Fruit fly (Drosophila melanogaster): ENCODE data around the gene to.

The to gene

dm6 chr3R:25241507-25242070 is 1.6 kb downstream of the to start, which contains the start of gene CG11854:
TSS of gene CG11854 (plus strand) at chr3R:25242020.
- TF ChIP-seq EcR (GFP tag; optimal IDR thresholded peaks at IDR 0.05) (peak; percentile 67), CG8159 (tag; optimal IDR thresholded peaks at IDR 0.05) (no peak)

dm6 chr3R:25245052-25245813 is 5.3 kb downstream of the to start, which contains the start of gene bam:
TSS of gene bam (minus strand) at chr3R:25245109.
- TF ChIP-seq EcR (GFP tag; optimal IDR thresholded peaks at IDR 0.05) (peak; percentile 81), Snoo (tag; optimal IDR thresholded peaks at IDR 0.05) (no peak), D1 (tag; optimal IDR thresholded peaks at IDR 0.05) (no peak), CG12605 (GFP tag; IDR thresholded peaks at IDR 0.05) (no peak), Pif1B (GFP tag; optimal IDR thresholded peaks at IDR 0.05) (no peak)

- TF ChIP-seq CG12605 (GFP tag; IDR thresholded peaks at IDR 0.05) (peak; percentile 89), CG14655 (GFP tag; optimal IDR thresholded peaks at IDR 0.05) (no peak), CG15710 (tag; optimal IDR thresholded peaks at IDR 0.05) (peak; percentile 90), CG10348 (GFP tag; IDR thresholded peaks at IDR 0.05) (peak; percentile 32; the same call in 1 of the 2 replicates), D1 (tag; optimal IDR thresholded peaks at IDR 0.05) (no peak), CG9948 (tag; optimal IDR thresholded peaks at IDR 0.05) (peak; percentile 67), rn (GFP tag; IDR thresholded peaks at IDR 0.05) (peak; percentile 87), Ets98B (GFP tag; IDR thresholded peaks at IDR 0.05) (peak; percentile 86), CG4496 (GFP tag; IDR thresholded peaks at IDR 0.05) (peak; percentile 97), Pif1B (GFP tag; optimal IDR thresholded peaks at IDR 0.05) (no peak), gl (tag; optimal IDR thresholded peaks at IDR 0.05) (peak; percentile 80), CG32121 (GFP tag; IDR thresholded peaks at IDR 0.05) (peak; percentile 67), CG34367 (tag; optimal IDR thresholded peaks at IDR 0.05) (peak; percentile 91), Pif1A (GFP tag; optimal IDR thresholded peaks at IDR 0.05) (peak; percentile 92), CG13204 (GFP tag; optimal IDR thresholded peaks at IDR 0.05) (no peak), CG8301 (tag; optimal IDR thresholded peaks at IDR 0.05) (no peak), EcR (GFP tag; optimal IDR thresholded peaks at IDR 0.05) (no peak), Snoo (tag; optimal IDR thresholded peaks at IDR 0.05) (peak; percentile 98), CG17806 (tag; optimal IDR thresholded peaks at IDR 0.05) (peak; percentile 71), fd96Ca (GFP tag; IDR thresholded peaks at IDR 0.05) (no peak; the same call in 1 of the 3 replicates), CG8159 (tag; optimal IDR thresholded peaks at IDR 0.05) (peak; percentile 81)
Observed at dm6 chr3R:25247379-25247869, 7.4 kb downstream of the to start, which contains the start of the genes RpS27 and Nup37. TSS of gene RpS27 (minus strand) at chr3R:25247514. TSS of gene Nup37 (plus strand) at chr3R:25247658.

dm6 chr3R:25249145-25250141 is 9.5 kb downstream of the to start, which contains the start of gene Nup358:
TSS of gene Nup358 (plus strand) at chr3R:25249348.
- no peak for TF ChIP-seq CG34367 (tag; optimal IDR thresholded peaks at IDR 0.05)
- no peak for TF ChIP-seq Pif1B (GFP tag; optimal IDR thresholded peaks at IDR 0.05)
- TF ChIP-seq CG9948 (tag; optimal IDR thresholded peaks at IDR 0.05): no peak
- TF ChIP-seq CG10348 (GFP tag; IDR thresholded peaks at IDR 0.05): no peak
- no peak for TF ChIP-seq CG15710 (tag; optimal IDR thresholded peaks at IDR 0.05)
- TF ChIP-seq gl (tag; optimal IDR thresholded peaks at IDR 0.05): no peak
- no peak for TF ChIP-seq CG13204 (GFP tag; optimal IDR thresholded peaks at IDR 0.05)
- no peak for TF ChIP-seq CG14655 (GFP tag; optimal IDR thresholded peaks at IDR 0.05)
- TF ChIP-seq CG32121 (GFP tag; IDR thresholded peaks at IDR 0.05): no peak
- no peak for TF ChIP-seq rn (GFP tag; IDR thresholded peaks at IDR 0.05)
- no peak for TF ChIP-seq CG8159 (tag; optimal IDR thresholded peaks at IDR 0.05)
- TF ChIP-seq CG12605 (GFP tag; IDR thresholded peaks at IDR 0.05): no peak
- TF ChIP-seq EcR (GFP tag; optimal IDR thresholded peaks at IDR 0.05): no peak
- TF ChIP-seq Pif1A (GFP tag; optimal IDR thresholded peaks at IDR 0.05): no peak
- no peak for TF ChIP-seq CG17806 (tag; optimal IDR thresholded peaks at IDR 0.05)

DNA sequence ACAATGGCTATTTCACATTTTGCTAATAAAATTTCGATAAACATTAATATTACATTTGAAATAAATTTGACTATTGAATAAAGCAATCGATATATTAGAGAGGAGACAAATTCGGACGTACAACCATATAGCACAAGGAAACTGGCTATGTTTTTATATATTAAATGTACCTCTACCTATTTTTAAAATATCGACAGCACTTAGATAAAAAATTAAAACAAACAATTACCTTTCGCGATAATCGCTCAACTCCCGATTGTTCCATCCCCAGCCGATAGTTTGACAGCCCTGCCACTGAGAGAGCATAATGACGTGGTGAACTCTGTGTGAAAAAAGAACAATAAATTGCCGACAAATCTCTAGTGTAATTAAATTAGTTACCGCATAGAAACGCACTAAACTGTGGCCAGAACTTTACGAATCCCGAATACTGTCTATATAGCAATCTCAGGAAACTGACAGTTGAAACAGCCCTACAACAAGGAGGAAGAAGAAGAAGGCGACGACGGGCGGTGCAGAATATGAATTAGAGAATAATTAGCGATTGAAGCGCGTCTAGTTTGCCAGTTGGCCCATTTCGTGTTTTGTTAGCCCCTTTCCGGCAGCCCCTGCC is 18.8 kb downstream of the to start, which contains the start of gene CG11857:
Gene CG11857, plus strand, starts transcription at position 271 of the 613 bp plus-strand sequence.
- TF ChIP-seq CG14655 (GFP tag; optimal IDR thresholded peaks at IDR 0.05) (no peak), CG15710 (tag; optimal IDR thresholded peaks at IDR 0.05) (peak; percentile 96), CG4496 (GFP tag; IDR thresholded peaks at IDR 0.05) (peak; percentile 98), Pif1A (GFP tag; optimal IDR thresholded peaks at IDR 0.05) (no peak), CG12605 (GFP tag; IDR thresholded peaks at IDR 0.05) (peak; percentile 93), D1 (tag; optimal IDR thresholded peaks at IDR 0.05) (no peak), CG9948 (tag; optimal IDR thresholded peaks at IDR 0.05) (peak; percentile 93), CG17806 (tag; optimal IDR thresholded peaks at IDR 0.05) (peak; percentile 93), CG10348 (GFP tag; IDR thresholded peaks at IDR 0.05) (peak; percentile 96), CG8301 (tag; optimal IDR thresholded peaks at IDR 0.05) (peak; percentile 92), Ets98B (GFP tag; IDR thresholded peaks at IDR 0.05) (peak; percentile 96), Snoo (tag; optimal IDR thresholded peaks at IDR 0.05) (peak; percentile 95), CG34367 (tag; optimal IDR thresholded peaks at IDR 0.05) (peak; percentile 92), fd96Ca (GFP tag; IDR thresholded peaks at IDR 0.05) (peak; percentile 98), gl (tag; optimal IDR thresholded peaks at IDR 0.05) (peak; percentile 86), CG8159 (tag; optimal IDR thresholded peaks at IDR 0.05) (peak; percentile 93), EcR (GFP tag; optimal IDR thresholded peaks at IDR 0.05) (peak; percentile 55), CG32121 (GFP tag; IDR thresholded peaks at IDR 0.05) (peak; percentile 97), rn (GFP tag; IDR thresholded peaks at IDR 0.05) (peak; percentile 96), Pif1B (GFP tag; optimal IDR thresholded peaks at IDR 0.05) (no peak), CG13204 (GFP tag; optimal IDR thresholded peaks at IDR 0.05) (no peak)
